Fruit fly (Drosophila melanogaster) whole organism, embryonic: ENCODE results near the gene Sgs5.
A peak's percentile ranks its signal among the peaks of the same experiment; 100 is the strongest.

Experiments used
- Adf1 ChIP-seq: fragments of 200-800 bp; sonication (Bioruptor generic); IDR thresholded peaks from 2 replicates; pipeline ENCODE4 v1.3.6; 2022; ENCODE audit warnings: missing biosample characterization, missing genetic modification characterization
- B-H2 ChIP-seq: fragments of 200-800 bp; sonication (Bioruptor generic); optimal IDR thresholded peaks from 2 replicates; lab custom pipeline; 2018; ENCODE audit warnings: missing biosample characterization, mild to moderate bottlenecking, missing genetic modification characterization
- C15 ChIP-seq: fragments of 200-800 bp; sonication (Bioruptor generic); IDR thresholded peaks from 3 replicates; pipeline ENCODE4 v1.3.6; 2022; ENCODE audit warnings: missing biosample characterization, missing genetic modification characterization
- CG13296 ChIP-seq: fragments of 200-800 bp; sonication (Bioruptor generic); optimal IDR thresholded peaks from 3 replicates; lab custom pipeline; 2018; ENCODE audit warnings: missing biosample characterization, mild to moderate bottlenecking, missing genetic modification characterization
- CG13424 ChIP-seq: fragments of 200-800 bp; sonication (Bioruptor generic); optimal IDR thresholded peaks from 2 replicates; lab custom pipeline; 2019; ENCODE audit warnings: missing biosample characterization, mild to moderate bottlenecking, missing genetic modification characterization, moderate library complexity
- CG15011 ChIP-seq: fragments of 200-800 bp; sonication (Bioruptor generic); optimal IDR thresholded peaks from 3 replicates; lab custom pipeline; 2018; ENCODE audit warnings: missing biosample characterization, mild to moderate bottlenecking, missing genetic modification characterization
- CG15073 ChIP-seq: fragments of 200-800 bp; sonication (Bioruptor generic); optimal IDR thresholded peaks from 2 replicates; lab custom pipeline; 2016; ENCODE audit warnings: missing biosample characterization, missing genetic modification characterization
- CG15479 ChIP-seq: fragments of 200-800 bp; sonication (Bioruptor generic); optimal IDR thresholded peaks from 3 replicates; lab custom pipeline; 2019; ENCODE audit warnings: missing biosample characterization, mild to moderate bottlenecking, missing genetic modification characterization, moderate library complexity
- CG16779 ChIP-seq: fragments of 200-800 bp; sonication (Bioruptor generic); IDR thresholded peaks from 2 replicates; pipeline ENCODE4 v1.3.6; 2022; ENCODE audit warnings: missing biosample characterization, missing genetic modification characterization
- CG17385 ChIP-seq: fragments of 200-800 bp; sonication (Bioruptor generic); optimal IDR thresholded peaks from 3 replicates; lab custom pipeline; 2018; ENCODE audit warnings: missing biosample characterization, mild to moderate bottlenecking, missing genetic modification characterization
- CG18619 ChIP-seq: fragments of 200-800 bp; sonication (Bioruptor generic); optimal IDR thresholded peaks from 3 replicates; lab custom pipeline; 2017; ENCODE audit warnings: missing biosample characterization, mild to moderate bottlenecking, missing genetic modification characterization
- CG2202 ChIP-seq: fragments of 200-800 bp; sonication (Bioruptor generic); optimal IDR thresholded peaks from 2 replicates; lab custom pipeline; 2018; ENCODE audit warnings: missing biosample characterization, mild to moderate bottlenecking, missing genetic modification characterization
- CG2712 ChIP-seq: fragments of 200-800 bp; optimal IDR thresholded peaks from 3 replicates; lab custom pipeline; 2019; ENCODE audit warnings: missing biosample characterization, mild to moderate bottlenecking, missing genetic modification characterization, moderate library complexity
- CG30020 ChIP-seq: fragments of 200-800 bp; optimal IDR thresholded peaks from 2 replicates; lab custom pipeline; 2019; ENCODE audit warnings: missing biosample characterization, mild to moderate bottlenecking, missing genetic modification characterization, moderate library complexity
- CG31441 ChIP-seq: fragments of 200-800 bp; sonication (Bioruptor generic); IDR thresholded peaks from 2 replicates; pipeline ENCODE4 v1.3.6; 2022; ENCODE audit warnings: missing biosample characterization, missing genetic modification characterization
- CG4617 ChIP-seq: fragments of 200-800 bp; sonication (Bioruptor generic); optimal IDR thresholded peaks from 3 replicates; lab custom pipeline; 2016; ENCODE audit warnings: missing biosample characterization, missing genetic modification characterization, borderline replicate concordance
- CG4730 ChIP-seq: fragments of 200-800 bp; sonication (Bioruptor generic); IDR thresholded peaks from 2 replicates; pipeline ENCODE4 v1.3.6; 2022; ENCODE audit warnings: missing biosample characterization, missing genetic modification characterization
- CG5180 ChIP-seq: fragments of 200-800 bp; sonication (Bioruptor generic); optimal IDR thresholded peaks from 3 replicates; lab custom pipeline; 2017; ENCODE audit warnings: missing biosample characterization, missing genetic modification characterization, mild to moderate bottlenecking, moderate library complexity, missing genetic modification reagents
- CG7556 ChIP-seq: fragments of 200-800 bp; sonication (Bioruptor generic); optimal IDR thresholded peaks from 2 replicates; lab custom pipeline; 2017; ENCODE audit warnings: missing biosample characterization, mild to moderate bottlenecking, missing genetic modification characterization
- CG7839 ChIP-seq: fragments of 200-800 bp; sonication (Bioruptor generic); optimal IDR thresholded peaks from 3 replicates; lab custom pipeline; 2018; ENCODE audit warnings: missing biosample characterization, mild to moderate bottlenecking, missing genetic modification characterization, moderate library complexity
- CG7928 ChIP-seq: fragments of 200-800 bp; sonication (Bioruptor generic); optimal IDR thresholded peaks from 2 replicates; lab custom pipeline; 2017; ENCODE audit warnings: missing biosample characterization, mild to moderate bottlenecking, missing genetic modification characterization
- CG9932 ChIP-seq: fragments of 200-800 bp; sonication (Bioruptor generic); IDR thresholded peaks from 2 replicates; pipeline ENCODE4 v1.3.6; 2022; ENCODE audit warnings: missing biosample characterization, missing genetic modification characterization
- Dek ChIP-seq: fragments of 200-800 bp; sonication (Bioruptor generic); optimal IDR thresholded peaks from 3 replicates; lab custom pipeline; 2019; ENCODE audit warnings: missing biosample characterization, mild to moderate bottlenecking, missing genetic modification characterization, moderate library complexity
- Dll ChIP-seq: fragments of 200-800 bp; sonication (Bioruptor generic); IDR thresholded peaks from 4 replicates; pipeline ENCODE4 v1.3.6; 2022; ENCODE audit warnings: missing biosample characterization, missing genetic modification characterization; ENCODE audit not compliant: partially characterized antibody
- Hey ChIP-seq: fragments of 200-800 bp; sonication (Bioruptor generic); optimal IDR thresholded peaks from 3 replicates; lab custom pipeline; 2018; ENCODE audit warnings: missing biosample characterization, mild to moderate bottlenecking, missing genetic modification characterization
- Meics ChIP-seq: fragments of 200-800 bp; sonication (Bioruptor generic); optimal IDR thresholded peaks from 2 replicates; lab custom pipeline; 2017; ENCODE audit warnings: missing biosample characterization, mild to moderate bottlenecking, missing genetic modification characterization
- Opbp ChIP-seq: fragments of 200-800 bp; sonication (Bioruptor generic); IDR thresholded peaks from 3 replicates; pipeline ENCODE4 v1.3.6; 2022; ENCODE audit warnings: missing biosample characterization, missing genetic modification characterization; ENCODE audit not compliant: partially characterized antibody
- abd-A ChIP-seq: fragments of 200-800 bp; sonication (Bioruptor generic); optimal IDR thresholded peaks from 3 replicates; lab custom pipeline; 2019; ENCODE audit warnings: missing biosample characterization, mild to moderate bottlenecking, missing genetic modification characterization, moderate library complexity
- bbx ChIP-seq: fragments of 200-800 bp; sonication (Bioruptor generic); IDR thresholded peaks from 2 replicates; pipeline ENCODE4 v1.3.6; 2022; ENCODE audit warnings: missing biosample characterization, missing genetic modification characterization; ENCODE audit not compliant: partially characterized antibody
- br ChIP-seq: fragments of >200 bp; optimal IDR thresholded peaks from 2 replicates; lab custom pipeline; 2017
- chinmo ChIP-seq: fragments of 200-800 bp; sonication (Bioruptor generic); IDR thresholded peaks from 4 replicates; pipeline ENCODE4 v1.3.6; 2022; ENCODE audit warnings: missing biosample characterization, missing genetic modification characterization; ENCODE audit not compliant: partially characterized antibody
- chn ChIP-seq: fragments of 200-800 bp; sonication (Bioruptor generic); optimal IDR thresholded peaks from 2 replicates; lab custom pipeline; 2016; ENCODE audit warnings: missing biosample characterization, missing genetic modification characterization
- dysf ChIP-seq: fragments of 200-800 bp; sonication (Bioruptor generic); IDR thresholded peaks from 3 replicates; pipeline ENCODE4 v1.3.6; 2022; ENCODE audit warnings: missing biosample characterization, missing genetic modification characterization
- kni ChIP-seq: fragments of 200-800 bp; sonication (Bioruptor generic); optimal IDR thresholded peaks from 3 replicates; lab custom pipeline; 2017; ENCODE audit warnings: mild to moderate bottlenecking, missing biosample characterization, missing genetic modification reagents, missing genetic modification characterization
- lilli ChIP-seq: fragments of 200-800 bp; sonication (Bioruptor generic); optimal IDR thresholded peaks from 3 replicates; lab custom pipeline; 2016; ENCODE audit warnings: missing biosample characterization, missing genetic modification characterization
- p53 ChIP-seq: fragments of 200-800 bp; sonication (Bioruptor generic); optimal IDR thresholded peaks from 2 replicates; lab custom pipeline; 2016; ENCODE audit warnings: missing biosample characterization, missing genetic modification characterization
- pan ChIP-seq, 4 experiments: fragments of >200 bp in 3 of 4; fragments of 200-800 bp in 1 of 4; sonication (Bioruptor generic) in 1 of 4; optimal IDR thresholded peaks in 3 of 4; IDR thresholded peaks in 1 of 4; 2 replicates each; pipeline versions ENCODE4 v1.3.6 to Lab custom; 2017 to 2022; ENCODE audit warnings: missing biosample characterization in 2 of 4, missing genetic modification characterization in 2 of 4, mixed read lengths in 1 of 4
- prd ChIP-seq, 3 experiments: fragments of >200 bp in 2 of 3; fragments of 200-800 bp in 1 of 3; sonication (Bioruptor generic) in 1 of 3; optimal IDR thresholded peaks in 2 of 3; IDR thresholded peaks in 1 of 3; 2 replicates in 2 of 3; 3 replicates in 1 of 3; pipeline versions ENCODE4 v1.3.6 to Lab custom; 2017 to 2022; ENCODE audit warnings: missing biosample characterization in 1 of 3, missing genetic modification characterization in 1 of 3
- sens-2 ChIP-seq: fragments of 200-800 bp; sonication (Bioruptor generic); IDR thresholded peaks from 2 replicates; pipeline ENCODE4 v1.3.6; 2022; ENCODE audit warnings: missing biosample characterization, missing genetic modification characterization
- seq ChIP-seq: fragments of 200-800 bp; sonication (Bioruptor generic); IDR thresholded peaks from 2 replicates; pipeline ENCODE4 v1.3.6; 2022; ENCODE audit warnings: missing biosample characterization, missing genetic modification characterization
- slbo ChIP-seq: fragments of 200-800 bp; sonication (Bioruptor generic); IDR thresholded peaks from 2 replicates; pipeline ENCODE4 v1.3.6; 2022; ENCODE audit warnings: missing biosample characterization, missing genetic modification characterization
- stc ChIP-seq: fragments of 200-800 bp; sonication (Bioruptor generic); IDR thresholded peaks from 2 replicates; pipeline ENCODE4 v1.3.6; 2022; ENCODE audit warnings: missing biosample characterization, missing genetic modification characterization
- trem ChIP-seq: fragments of 200-800 bp; optimal IDR thresholded peaks from 3 replicates; lab custom pipeline; 2019; ENCODE audit warnings: missing biosample characterization, mild to moderate bottlenecking, missing genetic modification characterization, moderate library complexity
- twi ChIP-seq: fragments of 200-800 bp; optimal IDR thresholded peaks from 2 replicates; lab custom pipeline; 2019; ENCODE audit warnings: missing biosample characterization, mild to moderate bottlenecking, missing genetic modification characterization, moderate library complexity
- tx ChIP-seq: fragments of 200-800 bp; sonication (Bioruptor generic); optimal IDR thresholded peaks from 2 replicates; lab custom pipeline; 2016; ENCODE audit warnings: missing biosample characterization, missing genetic modification characterization
- wdn ChIP-seq: fragments of 200-800 bp; sonication (Bioruptor generic); IDR thresholded peaks from 2 replicates; pipeline ENCODE4 v1.3.6; 2022; ENCODE audit warnings: missing biosample characterization, missing genetic modification characterization
- zf30C ChIP-seq: fragments of 200-800 bp; sonication (Bioruptor generic); optimal IDR thresholded peaks from 3 replicates; lab custom pipeline; 2018; ENCODE audit warnings: missing biosample characterization, mild to moderate bottlenecking, missing genetic modification characterization

The Sgs5 gene

dm6 chr3R:17604880-17605667, 9.9 kb downstream of the Sgs5 start (continued):
- TF ChIP-seq CG7839 (tag; lab: Kevin White, UChicago) (peak; percentile 48), CG15073 (GFP tag; lab: Kevin White, UChicago) (no peak), bbx (GFP tag; lab: Robert Waterston, UW) (0 out of 2 replicates have a peak, but pooled peaks have one; percentile 36), prd (optimal IDR thresholded peaks at IDR 0.05; lab: Kevin White, UChicago) (no peak), prd (GFP tag; IDR thresholded peaks at IDR 0.05; lab: Robert Waterston, UW) (0 out of 3 replicates have a peak, but pooled peaks have one; percentile 25), slbo (GFP tag; lab: Robert Waterston, UW) (peak; percentile 20; the same call in 1 of the 2 replicates), Opbp (GFP tag; lab: Robert Waterston, UW) (no peak), pan (optimal IDR thresholded peaks at IDR 0.05; lab: Kevin White, UChicago) (no peak), pan (GFP tag; optimal IDR thresholded peaks at IDR 0.05 in 1 of 2, IDR thresholded peaks at IDR 0.05 in 1 of 2) (no peak), p53 (no peak), seq (GFP tag; lab: Robert Waterston, UW) (0 out of 2 replicates have a peak, but pooled peaks have one; percentile 22), br (no peak), Meics (GFP tag; lab: Kevin White, UChicago) (peak; percentile 56), Dek (peak; percentile 6), CG5180 (GFP tag; lab: Kevin White, UChicago) (no peak), Dll (0 out of 4 replicates have a peak, but pooled peaks have one; percentile 0), CG2712 (peak; percentile 3), lilli (GFP tag; lab: Kevin White, UChicago) (peak; percentile 14), CG7556 (peak; percentile 49), B-H2 (GFP tag; lab: Kevin White, UChicago) (no peak), CG31441 (GFP tag; lab: Robert Waterston, UW) (0 out of 2 replicates have a peak, but pooled peaks have one; percentile 18), CG7928 (GFP tag; lab: Kevin White, UChicago) (no peak), twi (peak; percentile 52), tx (no peak), CG16779 (GFP tag; lab: Robert Waterston, UW) (no peak), CG15479 (GFP tag; lab: Kevin White, UChicago) (peak; percentile 98), chinmo (no peak), abd-A (tag; lab: Kevin White, UChicago) (peak; percentile 94), trem (tag; lab: Kevin White, UChicago) (peak; percentile 8), CG17385 (GFP tag; lab: Kevin White, UChicago) (peak; percentile 6), Hey (tag; lab: Kevin White, UChicago) (peak; percentile 33), C15 (GFP tag; lab: Robert Waterston, UW) (no peak), sens-2 (no peak), CG30020 (tag; lab: Kevin White, UChicago) (no peak), CG4617 (GFP tag; lab: Kevin White, UChicago) (no peak), CG15011 (GFP tag; lab: Kevin White, UChicago) (peak; percentile 15), CG13296 (GFP tag; lab: Kevin White, UChicago) (peak; percentile 16), CG2202 (no peak), stc (GFP tag; lab: Robert Waterston, UW) (no peak), CG13424 (tag; lab: Kevin White, UChicago) (peak; percentile 41), chn (GFP tag; lab: Kevin White, UChicago) (no peak), kni (GFP tag; lab: Kevin White, UChicago) (peak; percentile 10), Adf1 (GFP tag; lab: Robert Waterston, UW) (peak; percentile 5), dysf (GFP tag; lab: Robert Waterston, UW) (peak; percentile 15; the same call in 1 of the 3 replicates), CG18619 (GFP tag; lab: Kevin White, UChicago) (peak; percentile 11), CG9932 (peak; percentile 9; the same call in 1 of the 2 replicates), zf30C (GFP tag; lab: Kevin White, UChicago) (no peak), CG4730 (no peak), wdn (GFP tag; lab: Robert Waterston, UW) (no peak)
